Worm (Caenorhabditis elegans) whole organism, young adult: ENCODE measurements around the gene gldi-2.

Experiments used
- akir-1 ChIP-seq: fragments of 200-800 bp; sonication (Bioruptor generic); optimal IDR thresholded peaks from 2 replicates; lab custom pipeline; 2018; ENCODE audit warnings: mild to moderate bottlenecking, missing genetic modification characterization, moderate library complexity, missing compliant biosample characterization
- gei-17 ChIP-seq: fragments of 200-800 bp; sonication (Bioruptor generic); optimal IDR thresholded peaks from 2 replicates; lab custom pipeline; 2018; ENCODE audit warnings: mild to moderate bottlenecking, missing genetic modification characterization, missing compliant biosample characterization
- hlh-12 ChIP-seq: sonication (generic microtip); optimal IDR thresholded peaks from 2 replicates; lab custom pipeline; 2016; ENCODE audit warnings: missing genetic modification characterization, missing compliant biosample characterization
- lag-1 ChIP-seq: fragments of 200-800 bp; sonication (Bioruptor generic); IDR thresholded peaks from 2 replicates; pipeline ENCODE4 v1.3.6; 2022; ENCODE audit warnings: missing genetic modification reagents, missing genetic modification characterization, missing compliant biosample characterization
- nfya-1 ChIP-seq: sonication (generic microtip); optimal IDR thresholded peaks from 2 replicates; lab custom pipeline; 2017; ENCODE audit warnings: antibody characterized with exemption, missing compliant biosample characterization, missing genetic modification characterization, borderline replicate concordance; ENCODE audit not compliant: insufficient read depth
- nhr-90 ChIP-seq: sonication (generic microtip); optimal IDR thresholded peaks from 2 replicates; lab custom pipeline; 2016; ENCODE audit warnings: missing genotype, mild to moderate bottlenecking, missing genetic modification characterization, missing compliant biosample characterization
- snpc-4 ChIP-seq, 5 experiments: fragments of 150-350 bp in 1 of 5; sonication (generic microtip) in 4 of 5; optimal IDR thresholded peaks; 2 replicates each; lab custom pipeline; 2014 to 2018; ENCODE audit warnings: missing genetic modification characterization in 5 of 5, missing biosample characterization in 3 of 5, antibody characterized with exemption in 2 of 5, mild to moderate bottlenecking in 2 of 5, missing compliant biosample characterization in 2 of 5, missing genotype in 2 of 5, moderate library complexity in 2 of 5, missing genetic modification reagents in 1 of 5
- unc-130 ChIP-seq: sonication (generic microtip); optimal IDR thresholded peaks from 2 replicates; lab custom pipeline; 2016; ENCODE audit warnings: missing genetic modification reagents, missing genetic modification characterization, missing compliant biosample characterization

DNA sequence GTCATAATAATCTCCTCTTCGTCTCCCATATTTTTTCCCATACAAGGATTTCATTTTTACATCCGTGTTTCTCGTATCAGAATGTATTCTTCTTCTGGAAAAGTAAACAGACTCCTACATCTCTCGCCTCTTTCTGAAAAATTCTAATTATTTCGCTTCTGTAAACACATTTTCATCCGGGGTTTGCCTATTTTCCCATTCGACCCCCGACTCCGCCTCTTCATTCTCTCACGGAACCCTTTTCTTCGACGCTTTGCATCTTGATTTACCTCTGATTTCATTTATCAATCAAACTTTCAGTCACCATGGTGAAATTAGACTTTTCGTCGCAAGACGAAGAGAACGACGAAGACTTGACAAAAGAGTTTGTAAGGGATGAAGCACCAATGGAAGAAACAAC lies 27.4 kb downstream of the gldi-2 start, which contains the start of gene snt-1:
- TF ChIP-seq akir-1 (GFP tag; lab: Kevin White, UChicago) (no peak), nfya-1 (tag; lab: Kevin White, UChicago) (no peak), gei-17 (GFP tag; lab: Kevin White, UChicago) (no peak), unc-130 (GFP tag; lab: Kevin White, UChicago) (no peak), snpc-4 (GFP tag; optimal IDR thresholded peaks at IDR 0.05; lab: Kevin White, UChicago) (no peak), snpc-4 (tag; optimal IDR thresholded peaks at IDR 0.05; lab: Kevin White, UChicago) (no peak), nhr-90 (tag; lab: Kevin White, UChicago) (no peak), hlh-12 (tag; lab: Kevin White, UChicago) (no peak), lag-1 (GFP tag; lab: Robert Waterston, UW) (no peak)
